Fruit fly (Drosophila melanogaster) whole organism, embryonic: Measurements from ENCODE around the gene CG4025.
A peak's percentile ranks its signal among the peaks of the same experiment; 100 is the strongest.

ENCODE experiments used
- ATbp ChIP-seq: fragments of 200-800 bp; sonication (Bioruptor generic); optimal IDR thresholded peaks from 2 replicates; lab custom pipeline; 2017; ENCODE audit warnings: missing biosample characterization, mild to moderate bottlenecking, missing genetic modification characterization, missing genetic modification reagents
- Asciz ChIP-seq: fragments of 200-800 bp; sonication (Bioruptor generic); optimal IDR thresholded peaks from 2 replicates; lab custom pipeline; 2017; ENCODE audit warnings: missing biosample characterization, mild to moderate bottlenecking, missing genetic modification characterization, missing genetic modification reagents
- B-H2 ChIP-seq: fragments of 200-800 bp; sonication (Bioruptor generic); optimal IDR thresholded peaks from 2 replicates; lab custom pipeline; 2018; ENCODE audit warnings: missing biosample characterization, mild to moderate bottlenecking, missing genetic modification characterization
- Bgb ChIP-seq: fragments of 200-800 bp; sonication (Bioruptor generic); IDR thresholded peaks from 2 replicates; pipeline ENCODE4 v1.3.6; 2022; ENCODE audit warnings: missing biosample characterization, missing genetic modification characterization; ENCODE audit not compliant: partially characterized antibody
- CG10274 ChIP-seq: fragments of 200-800 bp; sonication (Bioruptor generic); optimal IDR thresholded peaks from 3 replicates; lab custom pipeline; 2017; ENCODE audit warnings: missing biosample characterization, mild to moderate bottlenecking, missing genetic modification characterization
- CG10321 ChIP-seq: fragments of 200-800 bp; sonication (Bioruptor generic); IDR thresholded peaks from 2 replicates; pipeline ENCODE4 v1.3.6; 2022; ENCODE audit warnings: missing biosample characterization, missing genetic modification characterization
- CG10565 ChIP-seq: fragments of 200-800 bp; sonication (Bioruptor generic); optimal IDR thresholded peaks from 3 replicates; lab custom pipeline; 2016; ENCODE audit warnings: missing biosample characterization, mild to moderate bottlenecking, missing genetic modification characterization
- CG11696 ChIP-seq: fragments of 200-800 bp; sonication (Bioruptor generic); IDR thresholded peaks from 2 replicates; pipeline ENCODE4 v1.3.6; 2022; ENCODE audit warnings: missing biosample characterization, missing genetic modification characterization
- CG14667 ChIP-seq: fragments of 200-800 bp; sonication (Bioruptor generic); IDR thresholded peaks from 2 replicates; pipeline ENCODE4 v1.3.6; 2022; ENCODE audit warnings: missing biosample characterization, missing genetic modification characterization
- CG14710 ChIP-seq: fragments of 200-800 bp; sonication (Bioruptor generic); optimal IDR thresholded peaks from 3 replicates; lab custom pipeline; 2019; ENCODE audit warnings: missing biosample characterization, mild to moderate bottlenecking, missing genetic modification characterization, moderate library complexity
- CG31365 ChIP-seq: fragments of 200-800 bp; sonication (Bioruptor generic); optimal IDR thresholded peaks from 2 replicates; lab custom pipeline; 2018; ENCODE audit warnings: missing biosample characterization, mild to moderate bottlenecking, missing genetic modification characterization
- CG3281 ChIP-seq: fragments of 200-800 bp; sonication (Bioruptor generic); optimal IDR thresholded peaks from 3 replicates; lab custom pipeline; 2017; ENCODE audit warnings: missing biosample characterization, mild to moderate bottlenecking, missing genetic modification characterization
- CG3847 ChIP-seq: fragments of 200-800 bp; sonication (Bioruptor generic); IDR thresholded peaks from 2 replicates; pipeline ENCODE4 v1.3.6; 2022; ENCODE audit warnings: missing biosample characterization, missing genetic modification characterization
- CG43689 ChIP-seq: fragments of 200-800 bp; sonication (Bioruptor generic); IDR thresholded peaks from 2 replicates; pipeline ENCODE4 v1.3.6; 2022; ENCODE audit warnings: missing biosample characterization, missing genetic modification characterization
- CG6654 ChIP-seq: fragments of 200-800 bp; sonication (Bioruptor generic); optimal IDR thresholded peaks from 2 replicates; lab custom pipeline; 2017; ENCODE audit warnings: missing biosample characterization, mild to moderate bottlenecking, missing genetic modification characterization
- CG6791 ChIP-seq: fragments of 200-800 bp; sonication (Bioruptor generic); IDR thresholded peaks from 3 replicates; pipeline ENCODE4 v1.3.6; 2022; ENCODE audit warnings: missing biosample characterization, missing genetic modification characterization; ENCODE audit not compliant: partially characterized antibody
- CG7987 ChIP-seq: fragments of 200-800 bp; sonication (Bioruptor generic); optimal IDR thresholded peaks from 2 replicates; lab custom pipeline; 2018; ENCODE audit warnings: missing biosample characterization, mild to moderate bottlenecking, missing genetic modification characterization, moderate library complexity
- CG9797 ChIP-seq: fragments of 200-800 bp; sonication (Bioruptor generic); optimal IDR thresholded peaks from 3 replicates; lab custom pipeline; 2018; ENCODE audit warnings: missing biosample characterization, mild to moderate bottlenecking, missing genetic modification characterization
- CG9876 ChIP-seq: fragments of 200-800 bp; sonication (Bioruptor generic); optimal IDR thresholded peaks from 2 replicates; lab custom pipeline; 2016; ENCODE audit warnings: missing biosample characterization, missing genetic modification characterization
- Dll ChIP-seq: fragments of 200-800 bp; sonication (Bioruptor generic); IDR thresholded peaks from 4 replicates; pipeline ENCODE4 v1.3.6; 2022; ENCODE audit warnings: missing biosample characterization, missing genetic modification characterization; ENCODE audit not compliant: partially characterized antibody
- Dref ChIP-seq: fragments of 200-800 bp; sonication (Bioruptor generic); IDR thresholded peaks from 2 replicates; pipeline ENCODE4 v1.3.6; 2022; ENCODE audit warnings: missing biosample characterization, missing genetic modification characterization
- Eip74EF ChIP-seq, 2 experiments: fragments of 200-800 bp in 1 of 2; fragments of >200 bp in 1 of 2; sonication (Bioruptor generic) in 1 of 2; optimal IDR thresholded peaks; 2 replicates each; lab custom pipeline; 2017 to 2019; ENCODE audit warnings: missing biosample characterization in 2 of 2, missing genetic modification characterization in 2 of 2, mild to moderate bottlenecking in 1 of 2, moderate library complexity in 1 of 2
- Gug ChIP-seq: fragments of 200-800 bp; sonication (Bioruptor generic); IDR thresholded peaks from 4 replicates; pipeline ENCODE4 v1.3.6; 2022; ENCODE audit warnings: missing biosample characterization, missing genetic modification characterization
- H2.0 ChIP-seq: fragments of 200-800 bp; sonication (Bioruptor generic); IDR thresholded peaks from 2 replicates; pipeline ENCODE4 v1.3.6; 2022; ENCODE audit warnings: missing biosample characterization, missing genetic modification characterization
- HLHmδ ChIP-seq: fragments of 200-800 bp; sonication (Bioruptor generic); optimal IDR thresholded peaks from 2 replicates; lab custom pipeline; 2018; ENCODE audit warnings: missing biosample characterization, mild to moderate bottlenecking, missing genetic modification characterization, moderate library complexity
- HmgD ChIP-seq: fragments of 200-800 bp; sonication (Bioruptor generic); optimal IDR thresholded peaks from 3 replicates; lab custom pipeline; 2016; ENCODE audit warnings: missing biosample characterization, missing genetic modification characterization
- Lim3 ChIP-seq: fragments of 200-800 bp; sonication (Bioruptor generic); IDR thresholded peaks from 2 replicates; pipeline ENCODE4 v1.3.6; 2022; ENCODE audit warnings: missing biosample characterization, missing genetic modification characterization
- MESR4 ChIP-seq: fragments of 200-800 bp; sonication (Bioruptor generic); optimal IDR thresholded peaks from 2 replicates; lab custom pipeline; 2018; ENCODE audit warnings: missing biosample characterization, mild to moderate bottlenecking, missing genetic modification characterization, moderate library complexity
- Nf-YA ChIP-seq: fragments of 200-800 bp; sonication (Bioruptor generic); IDR thresholded peaks from 2 replicates; pipeline ENCODE4 v1.3.6; 2022; ENCODE audit warnings: missing biosample characterization, missing genetic modification characterization
- Ptx1 ChIP-seq: fragments of 200-800 bp; sonication (Bioruptor generic); IDR thresholded peaks from 2 replicates; pipeline ENCODE4 v1.3.6; 2022; ENCODE audit warnings: missing biosample characterization, missing genetic modification characterization
- Scr ChIP-seq: fragments of 200-800 bp; sonication (Bioruptor generic); IDR thresholded peaks from 2 replicates; pipeline ENCODE4 v1.3.6; 2022; ENCODE audit warnings: missing biosample characterization, missing genetic modification characterization; ENCODE audit not compliant: partially characterized antibody
- chm ChIP-seq: fragments of 200-800 bp; sonication (Bioruptor generic); IDR thresholded peaks from 2 replicates; pipeline ENCODE4 v1.3.6; 2022; ENCODE audit warnings: missing biosample characterization, missing genetic modification characterization
- dati ChIP-seq: fragments of 200-800 bp; sonication (Bioruptor generic); IDR thresholded peaks from 2 replicates; pipeline ENCODE4 v1.3.6; 2022; ENCODE audit warnings: missing biosample characterization, missing genetic modification characterization
- dysf ChIP-seq: fragments of 200-800 bp; sonication (Bioruptor generic); IDR thresholded peaks from 3 replicates; pipeline ENCODE4 v1.3.6; 2022; ENCODE audit warnings: missing biosample characterization, missing genetic modification characterization
- ewg ChIP-seq: fragments of 200-800 bp; sonication (Bioruptor generic); optimal IDR thresholded peaks from 3 replicates; lab custom pipeline; 2017; ENCODE audit warnings: mild to moderate bottlenecking, missing biosample characterization, missing genetic modification reagents, missing genetic modification characterization
- gcm2 ChIP-seq: fragments of 200-800 bp; sonication (Bioruptor generic); optimal IDR thresholded peaks from 2 replicates; lab custom pipeline; 2016; ENCODE audit warnings: missing biosample characterization, missing genetic modification characterization
- grn ChIP-seq: fragments of 200-800 bp; sonication (Bioruptor generic); optimal IDR thresholded peaks from 3 replicates; lab custom pipeline; 2017; ENCODE audit warnings: missing biosample characterization, missing genetic modification characterization
- hkb ChIP-seq, 2 experiments: fragments of 200-800 bp in 1 of 2; fragments of >200 bp in 1 of 2; sonication (Bioruptor generic) in 1 of 2; IDR thresholded peaks in 1 of 2; optimal IDR thresholded peaks in 1 of 2; 2 replicates each; pipeline versions ENCODE4 v1.3.6 to Lab custom; 2017 to 2022; ENCODE audit warnings: missing biosample characterization in 1 of 2, missing genetic modification characterization in 1 of 2
- lov ChIP-seq, 2 experiments: fragments of 200-800 bp in 1 of 2; fragments of >200 bp in 1 of 2; sonication (Bioruptor generic) in 1 of 2; IDR thresholded peaks in 1 of 2; optimal IDR thresholded peaks in 1 of 2; 2 replicates in 1 of 2; 3 replicates in 1 of 2; pipeline versions ENCODE4 v1.3.6 to Lab custom; 2017 to 2022; ENCODE audit warnings: missing biosample characterization in 1 of 2, missing genetic modification characterization in 1 of 2
- oc ChIP-seq: fragments of 200-800 bp; sonication (Bioruptor generic); optimal IDR thresholded peaks from 2 replicates; lab custom pipeline; 2018; ENCODE audit warnings: missing biosample characterization, mild to moderate bottlenecking, missing genetic modification characterization, moderate library complexity
- otp ChIP-seq: fragments of 200-800 bp; sonication (Bioruptor generic); IDR thresholded peaks from 3 replicates; pipeline ENCODE4, ENCODE4 v1.3.6; 2022; ENCODE audit warnings: missing biosample characterization, missing genetic modification characterization
- pfk ChIP-seq: fragments of 200-800 bp; sonication (Bioruptor generic); optimal IDR thresholded peaks from 2 replicates; lab custom pipeline; 2018; ENCODE audit warnings: missing biosample characterization, mild to moderate bottlenecking, missing genetic modification characterization, moderate library complexity
- phol ChIP-seq: fragments of 200-800 bp; sonication (Bioruptor generic); optimal IDR thresholded peaks from 3 replicates; lab custom pipeline; 2018; ENCODE audit warnings: missing biosample characterization, mild to moderate bottlenecking, missing genetic modification characterization, moderate library complexity
- prd ChIP-seq, 3 experiments: fragments of >200 bp in 2 of 3; fragments of 200-800 bp in 1 of 3; sonication (Bioruptor generic) in 1 of 3; optimal IDR thresholded peaks in 2 of 3; IDR thresholded peaks in 1 of 3; 2 replicates in 2 of 3; 3 replicates in 1 of 3; pipeline versions ENCODE4 v1.3.6 to Lab custom; 2017 to 2022; ENCODE audit warnings: missing biosample characterization in 1 of 3, missing genetic modification characterization in 1 of 3
- pum ChIP-seq: fragments of 200-800 bp; sonication (Bioruptor generic); optimal IDR thresholded peaks from 2 replicates; lab custom pipeline; 2016; ENCODE audit warnings: missing biosample characterization, missing genetic modification characterization
- tio ChIP-seq: fragments of 200-800 bp; sonication (Bioruptor generic); optimal IDR thresholded peaks from 2 replicates; lab custom pipeline; 2017; ENCODE audit warnings: missing biosample characterization, missing genetic modification characterization, inconsistent platforms
- vvl ChIP-seq: fragments of 200-800 bp; sonication (Bioruptor generic); IDR thresholded peaks from 2 replicates; pipeline ENCODE4 v1.3.6; 2022; ENCODE audit warnings: missing biosample characterization, missing genetic modification characterization

The CG4025 gene

dm6 chrX:2041981-2042847 is 34.6 kb upstream of the CG4025 start, which contains the start of the genes Actn and usp (continued):
- TF ChIP-seq CG7987 (GFP tag; lab: Kevin White, UChicago), result no peak
- TF ChIP-seq MESR4 (GFP tag; lab: Kevin White, UChicago), result peak; percentile 2
- no peak for TF ChIP-seq gcm2
- no peak for TF ChIP-seq CG9876 (GFP tag; lab: Kevin White, UChicago)
- no peak for TF ChIP-seq tio (GFP tag; lab: Kevin White, UChicago)
- no peak for TF ChIP-seq prd (optimal IDR thresholded peaks at IDR 0.05; lab: Kevin White, UChicago)
- peak; percentile 33; the same call in 1 of the 3 replicates for TF ChIP-seq prd (GFP tag; IDR thresholded peaks at IDR 0.05; lab: Robert Waterston, UW)
- no peak for TF ChIP-seq hkb (optimal IDR thresholded peaks at IDR 0.05; lab: Kevin White, UChicago)
- peak; percentile 31; the same call in 1 of the 2 replicates for TF ChIP-seq hkb (GFP tag; IDR thresholded peaks at IDR 0.05; lab: Robert Waterston, UW)
- TF ChIP-seq CG3281 (GFP tag; lab: Kevin White, UChicago), result no peak
- no peak for TF ChIP-seq CG6654
- TF ChIP-seq otp (GFP tag; lab: Robert Waterston, UW), result no peak
- TF ChIP-seq H2.0 (GFP tag; lab: Robert Waterston, UW), result no peak
- TF ChIP-seq pum (GFP tag; lab: Kevin White, UChicago), result no peak
- TF ChIP-seq dati, result no peak
- no peak for TF ChIP-seq lov (optimal IDR thresholded peaks at IDR 0.05; lab: Kevin White, UChicago)
- no peak for TF ChIP-seq lov (GFP tag; IDR thresholded peaks at IDR 0.05; lab: Robert Waterston, UW)
- no peak for TF ChIP-seq CG11696 (GFP tag; lab: Robert Waterston, UW)
- TF ChIP-seq Bgb (GFP tag; lab: Robert Waterston, UW), result no peak; the same call in 1 of the 2 replicates
- no peak for TF ChIP-seq Asciz (GFP tag; lab: Kevin White, UChicago)
- TF ChIP-seq CG31365, result no peak
- peak; percentile 3 for TF ChIP-seq ewg (GFP tag; lab: Kevin White, UChicago)
- no peak for TF ChIP-seq CG9797 (GFP tag; lab: Kevin White, UChicago)
- 0 out of 2 replicates have a peak, but pooled peaks have one; percentile 17 for TF ChIP-seq Scr
- TF ChIP-seq CG14667, result no peak
- no peak for TF ChIP-seq HLHmδ (GFP tag; lab: Kevin White, UChicago)
- no peak for TF ChIP-seq Dref (GFP tag; lab: Robert Waterston, UW)
- TF ChIP-seq Gug (GFP tag; lab: Robert Waterston, UW), result no peak
- TF ChIP-seq Eip74EF (GFP tag; optimal IDR thresholded peaks at IDR 0.05; lab: Kevin White, UChicago), result peak in 1 of 2 experiments; percentile 83
- no peak for TF ChIP-seq CG10565 (GFP tag; lab: Kevin White, UChicago)
- no peak for TF ChIP-seq grn (GFP tag; lab: Kevin White, UChicago)
- TF ChIP-seq CG43689 (GFP tag; lab: Robert Waterston, UW), result no peak
- TF ChIP-seq Dll (GFP tag; lab: Robert Waterston, UW), result no peak
- TF ChIP-seq Lim3 (GFP tag; lab: Robert Waterston, UW), result no peak
- TF ChIP-seq CG14710 (tag; lab: Kevin White, UChicago), result peak; percentile 47
- TF ChIP-seq Ptx1 (GFP tag; lab: Robert Waterston, UW), result no peak
- TF ChIP-seq CG10274 (GFP tag; lab: Kevin White, UChicago), result no peak
- TF ChIP-seq CG3847 (GFP tag; lab: Robert Waterston, UW), result no peak
- peak; percentile 75 for TF ChIP-seq vvl
- TF ChIP-seq chm (GFP tag; lab: Robert Waterston, UW), result no peak
- TF ChIP-seq HmgD (GFP tag; lab: Kevin White, UChicago), result no peak
- no peak for TF ChIP-seq CG10321 (GFP tag; lab: Robert Waterston, UW)
- TF ChIP-seq B-H2, result no peak
- no peak for TF ChIP-seq ATbp (GFP tag; lab: Kevin White, UChicago)
- peak; percentile 75 for TF ChIP-seq phol (tag; lab: Kevin White, UChicago)
- TF ChIP-seq oc (tag; lab: Kevin White, UChicago), result peak; percentile 11
- TF ChIP-seq dysf (GFP tag; lab: Robert Waterston, UW), result no peak
- no peak for TF ChIP-seq Nf-YA (GFP tag; lab: Robert Waterston, UW)
- no peak for TF ChIP-seq CG6791 (GFP tag; lab: Robert Waterston, UW)
- no peak for TF ChIP-seq pfk
